Worm (Caenorhabditis elegans) whole organism, L3 larva: Measurements from ENCODE around the gene tax-6.
A peak's percentile ranks its signal among the peaks of the same experiment; 100 is the strongest.

ENCODE experiments used
- R02D3.7 ChIP-seq: fragments of 150-350 bp; optimal IDR thresholded peaks from 2 replicates; lab custom pipeline; 2014; ENCODE audit warnings: missing biosample characterization, missing genetic modification characterization
- ZK546.5 ChIP-seq: sonication (generic microtip); optimal IDR thresholded peaks from 2 replicates; lab custom pipeline; 2017; ENCODE audit warnings: missing biosample characterization, missing genetic modification characterization
- aly-2 ChIP-seq: fragments of 150-350 bp; optimal IDR thresholded peaks from 2 replicates; lab custom pipeline; 2014; ENCODE audit warnings: missing biosample characterization, missing genetic modification characterization
- ama-1 ChIP-seq: fragments of 150-350 bp; optimal IDR thresholded peaks from 2 replicates; lab custom pipeline; 2018
- ceh-16 ChIP-seq: sonication (generic microtip); optimal IDR thresholded peaks from 2 replicates; lab custom pipeline; 2017; ENCODE audit warnings: missing biosample characterization, missing genetic modification characterization
- ceh-28 ChIP-seq: fragments of 150-350 bp; optimal IDR thresholded peaks from 2 replicates; lab custom pipeline; 2014; ENCODE audit warnings: missing biosample characterization, missing genetic modification reagents, missing genetic modification characterization
- ceh-82 ChIP-seq: fragments of 150-350 bp; optimal IDR thresholded peaks from 2 replicates; lab custom pipeline; 2014; ENCODE audit warnings: missing biosample characterization, missing genetic modification characterization
- ceh-9 ChIP-seq: sonication (generic microtip); optimal IDR thresholded peaks from 2 replicates; lab custom pipeline; 2018; ENCODE audit warnings: missing biosample characterization, missing genetic modification characterization
- daf-12 ChIP-seq: fragments of 150-350 bp; optimal IDR thresholded peaks from 2 replicates; lab custom pipeline; 2014; ENCODE audit warnings: missing biosample characterization, missing genetic modification reagents, missing genetic modification characterization
- egl-27 ChIP-seq: sonication (generic microtip); optimal IDR thresholded peaks from 4 replicates; lab custom pipeline; 2017; ENCODE audit warnings: missing biosample characterization, missing genetic modification reagents, missing genetic modification characterization
- egl-5 ChIP-seq: fragments of 150-350 bp; optimal IDR thresholded peaks from 2 replicates; lab custom pipeline; 2017; ENCODE audit warnings: missing biosample characterization, missing genetic modification reagents, missing genetic modification characterization, inconsistent platforms
- elt-1 ChIP-seq: fragments of 150-350 bp; optimal IDR thresholded peaks from 2 replicates; lab custom pipeline; 2014; ENCODE audit warnings: missing biosample characterization, missing genetic modification characterization
- elt-2 ChIP-seq: sonication (generic microtip); optimal IDR thresholded peaks from 2 replicates; lab custom pipeline; 2016; ENCODE audit warnings: missing genetic modification reagents, mild to moderate bottlenecking, missing genetic modification characterization, missing compliant biosample characterization
- elt-3 ChIP-seq, 3 experiments: fragments of 150-350 bp in 1 of 3; sonication (generic microtip) in 2 of 3; optimal IDR thresholded peaks; 2 replicates in 2 of 3; 4 replicates in 1 of 3; lab custom pipeline; 2014 to 2017; ENCODE audit warnings: missing biosample characterization in 3 of 3, missing genetic modification characterization in 3 of 3
- eor-1 ChIP-seq, 2 experiments: fragments of 150-350 bp; optimal IDR thresholded peaks; 2 replicates each; lab custom pipeline; 2014 to 2018; ENCODE audit warnings: missing biosample characterization in 2 of 2, missing genetic modification characterization in 2 of 2
- fkh-10 ChIP-seq: sonication (generic microtip); optimal IDR thresholded peaks from 2 replicates; lab custom pipeline; 2017; ENCODE audit warnings: missing biosample characterization, missing genetic modification reagents, missing genetic modification characterization
- fkh-2 ChIP-seq: fragments of 150-350 bp; optimal IDR thresholded peaks from 2 replicates; lab custom pipeline; 2014; ENCODE audit warnings: missing biosample characterization, missing genetic modification reagents, missing genetic modification characterization
- fos-1 ChIP-seq: fragments of 150-350 bp; optimal IDR thresholded peaks from 2 replicates; lab custom pipeline; 2014; ENCODE audit warnings: missing biosample characterization, missing genetic modification characterization
- hmg-11 ChIP-seq: sonication (generic microtip); optimal IDR thresholded peaks from 2 replicates; lab custom pipeline; 2016; ENCODE audit warnings: missing genetic modification characterization, missing compliant biosample characterization
- jun-1 ChIP-seq: fragments of 150-350 bp; optimal IDR thresholded peaks from 2 replicates; lab custom pipeline; 2014; ENCODE audit warnings: missing biosample characterization, missing genetic modification reagents, missing genetic modification characterization
- lin-15B ChIP-seq: fragments of 150-350 bp; optimal IDR thresholded peaks from 2 replicates; lab custom pipeline; 2014; ENCODE audit warnings: missing biosample characterization, missing genetic modification characterization
- lin-39 ChIP-seq: fragments of 150-350 bp; optimal IDR thresholded peaks from 2 replicates; lab custom pipeline; 2018; ENCODE audit warnings: missing biosample characterization, missing genetic modification reagents, missing genetic modification characterization
- lsy-12 ChIP-seq: sonication (generic microtip); optimal IDR thresholded peaks from 2 replicates; lab custom pipeline; 2016; ENCODE audit warnings: mild to moderate bottlenecking, missing genetic modification characterization, missing compliant biosample characterization
- mdl-1 ChIP-seq: fragments of 150-350 bp; optimal IDR thresholded peaks from 2 replicates; lab custom pipeline; 2014; ENCODE audit warnings: missing biosample characterization, missing genetic modification characterization
- mml-1 ChIP-seq: fragments of 150-350 bp; sonication (generic microtip); optimal IDR thresholded peaks from 3 replicates; lab custom pipeline; 2014; ENCODE audit warnings: missing biosample characterization, missing genetic modification characterization
- nfya-1 ChIP-seq: sonication (generic microtip); optimal IDR thresholded peaks from 2 replicates; lab custom pipeline; 2017; ENCODE audit warnings: missing genetic modification characterization, mild to moderate bottlenecking, missing compliant biosample characterization, antibody characterized with exemption, moderate library complexity; ENCODE audit not compliant: insufficient read depth
- nhr-11 ChIP-seq: fragments of 150-350 bp; optimal IDR thresholded peaks from 2 replicates; lab custom pipeline; 2014; ENCODE audit warnings: missing biosample characterization, missing genetic modification characterization
- nhr-12 ChIP-seq: fragments of 150-350 bp; optimal IDR thresholded peaks from 2 replicates; lab custom pipeline; 2014; ENCODE audit warnings: missing biosample characterization, missing genetic modification characterization
- nhr-23 ChIP-seq: fragments of 150-350 bp; optimal IDR thresholded peaks from 2 replicates; lab custom pipeline; 2014; ENCODE audit warnings: missing biosample characterization, missing genetic modification reagents, missing genetic modification characterization
- nhr-237 ChIP-seq: fragments of 150-350 bp; optimal IDR thresholded peaks from 2 replicates; lab custom pipeline; 2014; ENCODE audit warnings: missing biosample characterization, missing genetic modification characterization
- nhr-25 ChIP-seq: sonication (generic microtip); optimal IDR thresholded peaks from 2 replicates; lab custom pipeline; 2017; ENCODE audit warnings: missing biosample characterization, missing genetic modification characterization
- nhr-28 ChIP-seq: fragments of 150-350 bp; optimal IDR thresholded peaks from 2 replicates; lab custom pipeline; 2014; ENCODE audit warnings: missing biosample characterization, missing genetic modification characterization
- nhr-43 ChIP-seq: sonication (generic microtip); optimal IDR thresholded peaks from 2 replicates; lab custom pipeline; 2016; ENCODE audit warnings: mild to moderate bottlenecking, missing genetic modification characterization, missing compliant biosample characterization; ENCODE audit not compliant: poor library complexity, severe bottlenecking
- nhr-67 ChIP-seq: fragments of 150-350 bp; optimal IDR thresholded peaks from 2 replicates; lab custom pipeline; 2014; ENCODE audit warnings: missing biosample characterization, missing genetic modification characterization
- nhr-76 ChIP-seq: fragments of 150-350 bp; sonication (generic microtip); optimal IDR thresholded peaks from 5 replicates; lab custom pipeline; 2014; ENCODE audit warnings: missing biosample characterization, missing genetic modification characterization
- nhr-77 ChIP-seq: fragments of 150-350 bp; optimal IDR thresholded peaks from 2 replicates; lab custom pipeline; 2014; ENCODE audit warnings: missing biosample characterization, missing genetic modification characterization
- pha-4 ChIP-seq: fragments of 150-350 bp; optimal IDR thresholded peaks from 2 replicates; lab custom pipeline; 2014; ENCODE audit warnings: missing biosample characterization, missing genetic modification reagents, missing genetic modification characterization
- pqm-1 ChIP-seq: fragments of 150-350 bp; optimal IDR thresholded peaks from 2 replicates; lab custom pipeline; 2017; ENCODE audit warnings: missing biosample characterization, missing genetic modification characterization, inconsistent platforms
- sea-2 ChIP-seq: fragments of 150-350 bp; sonication (generic microtip); optimal IDR thresholded peaks from 4 replicates; lab custom pipeline; 2014; ENCODE audit warnings: missing biosample characterization, missing genetic modification reagents, missing genetic modification characterization
- skn-1 ChIP-seq: fragments of 150-350 bp; optimal IDR thresholded peaks from 2 replicates; lab custom pipeline; 2014; ENCODE audit warnings: missing biosample characterization, missing genetic modification characterization
- snpc-4 ChIP-seq: fragments of 150-350 bp; optimal IDR thresholded peaks from 2 replicates; lab custom pipeline; 2014; ENCODE audit warnings: missing biosample characterization, missing genetic modification characterization
- tbx-2 ChIP-seq: sonication (generic microtip); optimal IDR thresholded peaks from 2 replicates; lab custom pipeline; 2016; ENCODE audit warnings: mild to moderate bottlenecking, missing genetic modification characterization, missing compliant biosample characterization
- unc-39 ChIP-seq: sonication (generic microtip); optimal IDR thresholded peaks from 4 replicates; lab custom pipeline; 2017; ENCODE audit warnings: missing biosample characterization, missing genetic modification characterization
- unc-62 ChIP-seq: fragments of 150-350 bp; sonication (generic microtip); optimal IDR thresholded peaks from 4 replicates; lab custom pipeline; 2014; ENCODE audit warnings: missing biosample characterization, missing genetic modification reagents, missing genetic modification characterization
- zag-1 ChIP-seq: fragments of 150-350 bp; optimal IDR thresholded peaks from 2 replicates; lab custom pipeline; 2014; ENCODE audit warnings: missing biosample characterization, missing genetic modification characterization
- ztf-11 ChIP-seq: fragments of 150-350 bp; optimal IDR thresholded peaks from 2 replicates; lab custom pipeline; 2014; ENCODE audit warnings: missing biosample characterization, missing genetic modification characterization
- ztf-4 ChIP-seq: fragments of 150-350 bp; optimal IDR thresholded peaks from 2 replicates; lab custom pipeline; 2014; ENCODE audit warnings: missing biosample characterization, missing genetic modification characterization

tax-6 gene

DNA sequence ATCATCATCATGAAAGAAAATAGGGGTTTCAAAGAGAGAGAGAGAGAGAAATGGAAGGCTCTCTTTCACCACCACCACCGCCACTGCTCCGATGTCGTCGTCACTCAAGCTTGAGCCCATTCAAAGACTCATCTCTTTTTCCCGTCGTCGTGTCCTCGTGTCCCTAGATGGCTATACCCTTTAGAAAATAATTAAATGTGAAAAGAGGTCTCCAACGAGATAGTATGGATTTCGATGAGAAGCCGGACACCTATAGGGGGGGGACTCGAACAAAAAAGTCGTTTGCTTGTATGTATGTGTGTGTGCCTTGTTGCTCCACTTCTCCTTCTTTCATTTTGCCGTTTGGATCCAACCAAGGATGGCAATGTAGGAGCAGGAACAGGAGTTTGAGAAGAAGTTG, 3.6 kb upstream of the tax-6 start:
- TF ChIP-seq egl-5 (peak; percentile 14), mml-1 (tag; lab: Kevin White, UChicago) (no peak)

ce11 chrIV:10503750-10504232, 2.4 kb upstream of the tax-6 start:
- TF ChIP-seq mml-1 (tag; lab: Kevin White, UChicago): no peak
- no peak for TF ChIP-seq jun-1
- no peak for TF ChIP-seq nhr-67
- TF ChIP-seq nhr-28: no peak
- TF ChIP-seq nhr-12 (tag; lab: Kevin White, UChicago): no peak
- peak; percentile 25 for TF ChIP-seq skn-1 (tag; lab: Kevin White, UChicago)
- no peak for TF ChIP-seq ZK546.5 (tag; lab: Kevin White, UChicago)
- no peak for TF ChIP-seq R02D3.7 (tag; lab: Kevin White, UChicago)
- TF ChIP-seq pqm-1 (tag; lab: Kevin White, UChicago): no peak
- TF ChIP-seq lin-39 (tag; lab: Kevin White, UChicago): peak; percentile 77
- TF ChIP-seq ceh-16 (tag; lab: Kevin White, UChicago): no peak
- TF ChIP-seq egl-5: no peak
- TF ChIP-seq zag-1 (tag; lab: Kevin White, UChicago): no peak
- TF ChIP-seq unc-62 (GFP tag; lab: Kevin White, UChicago): no peak
- TF ChIP-seq nhr-237 (tag; lab: Kevin White, UChicago): no peak
- no peak for TF ChIP-seq aly-2 (tag; lab: Kevin White, UChicago)
- no peak for TF ChIP-seq fos-1 (tag; lab: Kevin White, UChicago)
- no peak for TF ChIP-seq nhr-11 (tag; lab: Kevin White, UChicago)
- peak; percentile 50 for TF ChIP-seq tbx-2 (tag; lab: Kevin White, UChicago)
- TF ChIP-seq fkh-2 (tag; lab: Kevin White, UChicago): no peak
- peak; percentile 62 for TF ChIP-seq hmg-11 (tag; lab: Kevin White, UChicago)
- TF ChIP-seq lin-15B: peak; percentile 34
- TF ChIP-seq daf-12 (tag; lab: Kevin White, UChicago): no peak
- no peak for TF ChIP-seq egl-27
- peak; percentile 41 for TF ChIP-seq elt-2 (tag; lab: Kevin White, UChicago)
- TF ChIP-seq ceh-82 (tag; lab: Kevin White, UChicago): no peak
- TF ChIP-seq nhr-76 (tag; lab: Kevin White, UChicago): no peak
- peak; percentile 81 for TF ChIP-seq ceh-28
- no peak for TF ChIP-seq nhr-23 (tag; lab: Kevin White, UChicago)
- peak; percentile 23 for TF ChIP-seq lsy-12 (tag; lab: Kevin White, UChicago)
- peak; percentile 90 for TF ChIP-seq fkh-10 (GFP tag; lab: Kevin White, UChicago)
- TF ChIP-seq nfya-1 (tag; lab: Kevin White, UChicago): peak; percentile 83
- TF ChIP-seq ceh-9 (tag; lab: Kevin White, UChicago): no peak
- no peak for TF ChIP-seq ama-1 (lab: Kevin White, UChicago)
- no peak for TF ChIP-seq mdl-1 (tag; lab: Kevin White, UChicago)
- no peak for TF ChIP-seq elt-1 (tag; lab: Kevin White, UChicago)
- no peak for TF ChIP-seq nhr-43
- TF ChIP-seq ztf-11 (tag; lab: Kevin White, UChicago): no peak
- no peak for TF ChIP-seq ztf-4 (tag; lab: Kevin White, UChicago)
- TF ChIP-seq nhr-25 (tag; lab: Kevin White, UChicago): no peak
- TF ChIP-seq nhr-77: no peak
- peak; percentile 31 for TF ChIP-seq snpc-4
- TF ChIP-seq unc-39: no peak
- TF ChIP-seq pha-4 (tag; lab: Kevin White, UChicago): peak; percentile 84
- no peak for TF ChIP-seq sea-2
- TF ChIP-seq eor-1 (tag; optimal IDR thresholded peaks at IDR 0.05; lab: Kevin White, UChicago): no peak
- TF ChIP-seq elt-3 (tag; optimal IDR thresholded peaks at IDR 0.05; lab: Kevin White, UChicago): no peak
